Worm (Caenorhabditis elegans) whole organism, early embryonic: ENCODE measurements around the gene H12I13.6.

Source experiments
- B0310.2 ChIP-seq: sonication (generic microtip); optimal IDR thresholded peaks from 2 replicates; lab custom pipeline; 2016; ENCODE audit warnings: mild to moderate bottlenecking, missing genetic modification characterization, missing compliant biosample characterization
- F13C5.2 ChIP-seq: sonication (generic microtip); optimal IDR thresholded peaks from 2 replicates; lab custom pipeline; 2017; ENCODE audit warnings: mild to moderate bottlenecking, missing genetic modification characterization, inconsistent platforms, missing compliant biosample characterization
- aly-1 ChIP-seq: sonication (generic microtip); optimal IDR thresholded peaks from 2 replicates; lab custom pipeline; 2016; ENCODE audit warnings: missing genetic modification characterization, missing compliant biosample characterization
- ama-1 ChIP-seq: fragments of 150-350 bp; optimal IDR thresholded peaks from 2 replicates; lab custom pipeline; 2014
- ceh-13 ChIP-seq: fragments of 200-800 bp; sonication (Bioruptor generic); optimal IDR thresholded peaks from 2 replicates; lab custom pipeline; 2018; ENCODE audit warnings: mild to moderate bottlenecking, missing genetic modification characterization, missing compliant biosample characterization
- ceh-36 ChIP-seq: sonication (generic microtip); optimal IDR thresholded peaks from 2 replicates; lab custom pipeline; 2016; ENCODE audit warnings: missing genetic modification characterization, inconsistent platforms, missing compliant biosample characterization
- ets-7 ChIP-seq: sonication (generic microtip); optimal IDR thresholded peaks from 2 replicates; lab custom pipeline; 2016; ENCODE audit warnings: missing genotype, missing genetic modification characterization, missing compliant biosample characterization
- flt-1 ChIP-seq: fragments of 200-800 bp; sonication (Bioruptor generic); IDR thresholded peaks from 2 replicates; pipeline ENCODE4 v1.3.6; 2022; ENCODE audit warnings: missing genetic modification characterization, missing compliant biosample characterization
- hmbx-1 ChIP-seq: sonication (generic microtip); optimal IDR thresholded peaks from 2 replicates; lab custom pipeline; 2016; ENCODE audit warnings: mild to moderate bottlenecking, missing genetic modification characterization, missing compliant biosample characterization
- hmg-4 ChIP-seq: fragments of 200-800 bp; sonication (Bioruptor generic); optimal IDR thresholded peaks from 2 replicates; lab custom pipeline; 2018; ENCODE audit warnings: mild to moderate bottlenecking, missing genetic modification characterization, missing compliant biosample characterization
- hnd-1 ChIP-seq: sonication (generic microtip); optimal IDR thresholded peaks from 2 replicates; lab custom pipeline; 2016; ENCODE audit warnings: missing genetic modification characterization, missing compliant biosample characterization
- pes-1 ChIP-seq: fragments of 200-800 bp; sonication (Bioruptor generic); IDR thresholded peaks from 2 replicates; pipeline ENCODE4 v1.3.6; 2022; ENCODE audit warnings: missing genetic modification reagents, missing genetic modification characterization, missing compliant biosample characterization
- scrt-1 ChIP-seq: fragments of 200-800 bp; sonication (Bioruptor generic); IDR thresholded peaks from 2 replicates; pipeline ENCODE4 v1.3.6; 2022; ENCODE audit warnings: missing genetic modification characterization, missing compliant biosample characterization
- sea-1 ChIP-seq: fragments of 200-800 bp; sonication (Bioruptor generic); conservative IDR thresholded peaks from 2 replicates; pipeline ENCODE4 v1.3.6; 2022; ENCODE audit warnings: missing genetic modification characterization, missing compliant biosample characterization
- tbx-11 ChIP-seq: fragments of 200-800 bp; sonication (Bioruptor generic); IDR thresholded peaks from 2 replicates; pipeline ENCODE4 v1.3.6; 2022; ENCODE audit warnings: missing genetic modification characterization, missing compliant biosample characterization
- tbx-37 ChIP-seq: fragments of 200-800 bp; sonication (Bioruptor generic); conservative IDR thresholded peaks from 2 replicates; pipeline ENCODE4 v1.3.6; 2022; ENCODE audit warnings: missing genetic modification reagents, missing genetic modification characterization, missing compliant biosample characterization
- tra-4 ChIP-seq: sonication (generic microtip); optimal IDR thresholded peaks from 2 replicates; lab custom pipeline; 2017; ENCODE audit warnings: missing genetic modification characterization, missing compliant biosample characterization

H12I13.6 gene

DNA sequence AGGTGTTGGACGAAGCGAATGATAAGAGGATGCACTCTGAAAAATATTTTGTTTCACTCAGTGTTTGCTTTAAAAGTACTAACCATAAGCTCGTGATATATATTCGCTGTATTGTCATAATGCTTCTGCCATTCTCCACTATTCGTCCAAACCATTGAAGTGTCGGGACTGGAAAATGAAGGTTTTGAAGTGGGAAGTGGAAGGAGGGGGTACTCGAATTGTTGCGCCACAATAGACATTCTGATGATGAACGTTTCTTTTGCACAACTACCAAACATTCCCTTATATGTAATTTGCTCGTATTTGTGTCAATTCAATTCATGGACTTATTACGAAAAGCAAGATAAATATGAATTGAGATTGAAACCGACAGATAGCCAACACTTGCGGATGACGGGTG is 37.6 kb downstream of the H12I13.6 start:
- no peak for TF ChIP-seq ceh-36 (tag; lab: Kevin White, UChicago)
- no peak for TF ChIP-seq hnd-1 (tag; lab: Kevin White, UChicago)
- no peak for TF ChIP-seq ceh-13 (GFP tag; lab: Kevin White, UChicago)
- no peak for TF ChIP-seq ets-7 (tag; lab: Kevin White, UChicago)
- no peak for TF ChIP-seq sea-1 (GFP tag; lab: Robert Waterston, UW)
- no peak for TF ChIP-seq tbx-11 (GFP tag; lab: Robert Waterston, UW)
- no peak for TF ChIP-seq scrt-1 (GFP tag; lab: Robert Waterston, UW)
- TF ChIP-seq pes-1, result no peak
- TF ChIP-seq flt-1, result no peak
- TF ChIP-seq aly-1 (tag; lab: Kevin White, UChicago), result no peak
- no peak for TF ChIP-seq tbx-37 (GFP tag; lab: Robert Waterston, UW)

DNA sequence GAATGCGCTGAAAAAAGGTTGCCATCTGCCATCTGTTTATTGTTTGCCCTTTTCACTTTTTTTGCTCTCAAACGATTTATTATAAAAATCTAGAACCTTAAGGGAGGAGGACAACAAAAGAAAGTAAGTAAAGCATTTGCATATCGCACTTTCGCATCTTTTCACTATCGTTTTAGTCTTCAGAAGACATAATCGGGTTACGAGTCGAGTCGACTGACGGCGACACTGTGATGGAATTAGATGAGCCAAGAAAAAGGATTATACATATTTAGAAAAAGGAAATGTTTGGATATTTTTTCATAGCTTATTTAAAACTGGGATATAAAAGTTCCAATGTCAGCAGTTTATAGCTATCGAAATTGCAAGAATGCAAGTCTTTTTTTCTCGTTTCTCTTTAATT is 39.0 kb downstream of the H12I13.6 start:
- no peak for TF ChIP-seq tbx-11 (GFP tag; lab: Robert Waterston, UW)
- TF ChIP-seq aly-1 (tag; lab: Kevin White, UChicago), result no peak
- no peak for TF ChIP-seq tra-4 (tag; lab: Kevin White, UChicago)
- no peak for TF ChIP-seq hmbx-1 (tag; lab: Kevin White, UChicago)
- no peak for TF ChIP-seq B0310.2 (tag; lab: Kevin White, UChicago)
- no peak for TF ChIP-seq flt-1
- no peak for TF ChIP-seq hnd-1 (tag; lab: Kevin White, UChicago)
- TF ChIP-seq hmg-4 (GFP tag; lab: Kevin White, UChicago), result no peak

DNA sequence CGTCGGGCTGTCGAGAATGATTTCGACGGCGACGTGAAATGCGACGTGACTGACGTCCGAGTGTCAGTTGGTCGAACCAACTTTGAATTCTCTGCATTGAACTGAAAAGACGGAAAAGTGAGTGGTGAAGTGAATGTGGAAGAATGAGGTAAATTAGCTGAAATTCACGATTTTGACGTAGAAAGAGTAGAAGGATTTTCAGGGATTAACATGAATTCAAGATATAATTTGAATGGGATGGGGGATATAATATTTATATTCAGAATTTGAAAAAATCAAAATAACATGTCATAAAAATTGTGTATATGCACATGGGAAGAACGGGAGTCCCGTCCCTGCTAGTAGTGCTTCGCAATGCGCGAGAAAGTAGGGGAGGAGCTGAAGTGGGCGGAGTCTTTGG is 40.5 kb downstream of the H12I13.6 start, which contains the start of gene C29H12.6:
C29H12.6 (minus strand) TSS at position 101 of the 400 bp plus-strand sequence.
- TF ChIP-seq ceh-36 (tag; lab: Kevin White, UChicago) (peak; percentile 66), ets-7 (tag; lab: Kevin White, UChicago) (no peak)

DNA sequence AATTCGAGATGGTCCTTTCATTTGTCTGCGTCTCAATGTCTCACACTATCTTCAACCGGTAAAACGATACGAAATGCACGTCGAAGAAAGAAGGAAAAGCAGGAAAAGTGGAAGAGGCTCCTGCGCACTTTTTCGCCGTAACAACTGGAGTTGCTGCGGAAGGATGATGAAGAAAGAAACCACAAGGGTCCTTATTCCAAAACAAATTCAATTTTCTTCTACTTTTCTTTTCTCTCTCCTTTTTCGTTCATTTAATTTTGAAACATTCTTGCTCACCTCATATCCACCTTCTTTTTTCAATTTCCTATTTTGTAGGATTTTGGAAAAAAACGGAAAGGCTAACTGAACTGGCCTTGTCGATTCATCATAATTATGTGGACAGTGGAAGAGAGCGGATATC is 42.8 kb downstream of the H12I13.6 start:
- TF ChIP-seq tra-4 (tag; lab: Kevin White, UChicago), result no peak
- TF ChIP-seq B0310.2 (tag; lab: Kevin White, UChicago), result no peak
- no peak for TF ChIP-seq ceh-36 (tag; lab: Kevin White, UChicago)
- no peak for TF ChIP-seq pes-1
- TF ChIP-seq ets-7 (tag; lab: Kevin White, UChicago), result no peak
- no peak for TF ChIP-seq hmbx-1 (tag; lab: Kevin White, UChicago)
- TF ChIP-seq hnd-1 (tag; lab: Kevin White, UChicago), result no peak
- TF ChIP-seq scrt-1 (GFP tag; lab: Robert Waterston, UW), result no peak
- no peak for TF ChIP-seq hmg-4 (GFP tag; lab: Kevin White, UChicago)
- no peak for TF ChIP-seq ama-1 (lab: Kevin White, UChicago)
- no peak for TF ChIP-seq sea-1 (GFP tag; lab: Robert Waterston, UW)
- no peak for TF ChIP-seq tbx-37 (GFP tag; lab: Robert Waterston, UW)
- no peak for TF ChIP-seq F13C5.2 (tag; lab: Kevin White, UChicago)
- no peak for TF ChIP-seq tbx-11 (GFP tag; lab: Robert Waterston, UW)
- TF ChIP-seq aly-1 (tag; lab: Kevin White, UChicago), result no peak

DNA sequence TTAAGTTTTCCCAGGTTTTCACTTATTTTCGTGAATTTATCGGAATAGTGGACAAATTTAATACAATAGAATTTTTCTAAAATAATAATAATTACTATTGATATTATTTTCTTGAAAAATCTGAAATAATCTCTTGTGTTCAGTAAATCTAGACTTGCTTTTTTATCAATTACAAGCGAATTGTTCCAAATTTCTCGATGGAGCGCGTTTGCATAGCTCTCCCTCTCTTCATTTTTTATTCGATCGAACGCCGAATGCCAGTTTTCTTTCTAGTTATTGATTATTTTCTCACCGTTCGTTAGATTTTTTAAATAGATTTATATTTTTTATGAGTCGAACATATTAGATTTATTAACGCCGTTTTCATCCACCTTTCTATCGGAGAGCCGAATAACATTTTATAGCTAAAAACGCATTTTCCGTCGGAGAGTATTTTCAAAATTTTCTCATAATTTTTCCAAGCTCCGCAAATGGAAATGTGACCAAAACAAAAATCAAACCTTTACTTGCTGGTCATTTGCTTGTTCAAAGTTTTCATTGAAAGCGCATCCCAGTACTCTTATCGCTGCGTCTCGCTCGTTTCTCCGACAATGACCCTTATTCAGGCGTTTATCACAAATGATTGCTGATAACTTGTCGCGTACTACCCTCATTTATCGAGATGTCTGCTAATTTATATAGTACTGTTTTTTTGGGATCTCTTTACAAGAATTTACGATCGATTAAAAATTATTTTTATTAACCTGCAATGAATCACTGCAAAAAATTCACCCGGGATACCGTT is 45.1 kb downstream of the H12I13.6 start:
- TF ChIP-seq flt-1 (no peak), ceh-13 (GFP tag; lab: Kevin White, UChicago) (no peak), B0310.2 (tag; lab: Kevin White, UChicago) (no peak), aly-1 (tag; lab: Kevin White, UChicago) (no peak), hmbx-1 (tag; lab: Kevin White, UChicago) (no peak), pes-1 (no peak), tbx-11 (GFP tag; lab: Robert Waterston, UW) (no peak), hmg-4 (GFP tag; lab: Kevin White, UChicago) (no peak), ets-7 (tag; lab: Kevin White, UChicago) (no peak), sea-1 (GFP tag; lab: Robert Waterston, UW) (no peak), ama-1 (lab: Kevin White, UChicago) (no peak), scrt-1 (GFP tag; lab: Robert Waterston, UW) (no peak)

DNA sequence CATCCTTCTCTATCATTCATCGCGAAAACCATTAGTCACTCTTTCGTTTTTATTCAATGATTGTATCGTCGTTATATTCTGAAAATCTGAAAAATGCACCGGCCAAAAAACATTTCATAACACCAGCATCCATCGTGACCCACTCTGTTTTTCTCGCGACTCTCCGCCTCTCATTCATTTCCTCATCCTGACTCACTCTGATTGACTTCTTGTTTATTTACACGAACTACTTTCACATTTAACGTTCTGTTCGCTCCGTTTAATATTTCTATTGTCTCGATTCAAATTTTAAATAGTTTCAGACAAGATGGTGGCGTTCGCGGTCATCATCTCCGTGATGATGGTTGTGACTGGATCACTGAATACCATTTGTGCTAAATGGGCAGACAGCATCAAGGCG is 45.8 kb downstream of the H12I13.6 start, which contains the start of gene C29H12.2:
C29H12.2 (plus strand) TSS at position 297 of the 400 bp plus-strand sequence.
- TF ChIP-seq ceh-36 (tag; lab: Kevin White, UChicago), result no peak
- TF ChIP-seq B0310.2 (tag; lab: Kevin White, UChicago), result no peak
- TF ChIP-seq ets-7 (tag; lab: Kevin White, UChicago), result no peak
- no peak for TF ChIP-seq tbx-37 (GFP tag; lab: Robert Waterston, UW)
- TF ChIP-seq pes-1, result no peak
- no peak for TF ChIP-seq sea-1 (GFP tag; lab: Robert Waterston, UW)
- no peak for TF ChIP-seq ceh-13 (GFP tag; lab: Kevin White, UChicago)
- TF ChIP-seq flt-1, result no peak
- TF ChIP-seq ama-1 (lab: Kevin White, UChicago), result no peak
- no peak for TF ChIP-seq hnd-1 (tag; lab: Kevin White, UChicago)
- TF ChIP-seq scrt-1 (GFP tag; lab: Robert Waterston, UW), result no peak

DNA sequence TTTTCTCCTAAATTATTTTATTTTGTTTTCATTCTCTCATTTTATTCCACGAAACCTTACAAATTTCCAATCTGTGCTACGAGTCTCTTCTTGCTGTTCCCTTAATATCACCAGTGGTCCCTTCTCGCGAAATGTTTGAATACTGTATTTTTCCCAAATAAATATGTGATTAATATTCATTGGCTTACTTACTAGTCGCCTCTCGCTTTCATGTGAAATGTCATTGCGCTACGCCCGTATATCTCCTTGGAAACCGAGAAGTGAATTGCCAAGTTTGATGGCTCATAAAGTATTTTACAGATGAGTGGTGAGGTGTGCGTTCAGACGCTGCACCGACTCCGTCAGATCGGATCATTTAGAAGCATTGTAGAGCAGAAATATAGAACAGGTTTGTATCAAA is 47.6 kb downstream of the H12I13.6 start, which contains the start of gene rars-2:
rars-2 (plus strand) TSS at position 301 of the 400 bp plus-strand sequence.
- TF ChIP-seq tra-4 (tag; lab: Kevin White, UChicago), result no peak
- no peak for TF ChIP-seq scrt-1 (GFP tag; lab: Robert Waterston, UW)
- no peak for TF ChIP-seq hmbx-1 (tag; lab: Kevin White, UChicago)
- no peak for TF ChIP-seq tbx-11 (GFP tag; lab: Robert Waterston, UW)
- TF ChIP-seq ceh-36 (tag; lab: Kevin White, UChicago), result no peak
- no peak for TF ChIP-seq B0310.2 (tag; lab: Kevin White, UChicago)
- no peak for TF ChIP-seq ets-7 (tag; lab: Kevin White, UChicago)
- TF ChIP-seq sea-1 (GFP tag; lab: Robert Waterston, UW), result no peak
- no peak for TF ChIP-seq tbx-37 (GFP tag; lab: Robert Waterston, UW)
- TF ChIP-seq F13C5.2 (tag; lab: Kevin White, UChicago), result no peak
- no peak for TF ChIP-seq aly-1 (tag; lab: Kevin White, UChicago)
